Fruit fly (Drosophila melanogaster): ENCODE data around the gene CG34134.

dm6 chr2L:8157166-8157565 is 33.4 kb downstream of the CG34134 start:
- TF ChIP-seq rn (GFP tag; IDR thresholded peaks at IDR 0.05) (no peak), CG9948 (tag; optimal IDR thresholded peaks at IDR 0.05) (no peak), CG10348 (GFP tag; IDR thresholded peaks at IDR 0.05) (no peak), Pif1B (GFP tag; optimal IDR thresholded peaks at IDR 0.05) (no peak), gl (tag; optimal IDR thresholded peaks at IDR 0.05) (no peak), CG32121 (GFP tag; IDR thresholded peaks at IDR 0.05) (no peak), CG15710 (tag; optimal IDR thresholded peaks at IDR 0.05) (no peak), CG34367 (tag; optimal IDR thresholded peaks at IDR 0.05) (no peak), CG12605 (GFP tag; IDR thresholded peaks at IDR 0.05) (no peak), Pif1A (GFP tag; optimal IDR thresholded peaks at IDR 0.05) (no peak), EcR (GFP tag; optimal IDR thresholded peaks at IDR 0.05) (no peak), CG17806 (tag; optimal IDR thresholded peaks at IDR 0.05) (no peak), CG13204 (GFP tag; optimal IDR thresholded peaks at IDR 0.05) (no peak), Ets98B (GFP tag; IDR thresholded peaks at IDR 0.05) (no peak)

All from whole organism, pupa.